Worm (Caenorhabditis elegans) whole organism, early embryonic: ENCODE measurements around the gene mltn-7.

Experiments
- ama-1 ChIP-seq: fragments of 150-350 bp; optimal IDR thresholded peaks from 2 replicates; lab custom pipeline; 2014
- ets-7 ChIP-seq: sonication (generic microtip); optimal IDR thresholded peaks from 2 replicates; lab custom pipeline; 2016; ENCODE audit warnings: missing genotype, missing genetic modification characterization, missing compliant biosample characterization
- flt-1 ChIP-seq: fragments of 200-800 bp; sonication (Bioruptor generic); IDR thresholded peaks from 2 replicates; pipeline ENCODE4 v1.3.6; 2022; ENCODE audit warnings: missing genetic modification characterization, missing compliant biosample characterization
- hmbx-1 ChIP-seq: sonication (generic microtip); optimal IDR thresholded peaks from 2 replicates; lab custom pipeline; 2016; ENCODE audit warnings: mild to moderate bottlenecking, missing genetic modification characterization, missing compliant biosample characterization
- scrt-1 ChIP-seq: fragments of 200-800 bp; sonication (Bioruptor generic); IDR thresholded peaks from 2 replicates; pipeline ENCODE4 v1.3.6; 2022; ENCODE audit warnings: missing genetic modification characterization, missing compliant biosample characterization
- tbx-11 ChIP-seq: fragments of 200-800 bp; sonication (Bioruptor generic); IDR thresholded peaks from 2 replicates; pipeline ENCODE4 v1.3.6; 2022; ENCODE audit warnings: missing genetic modification characterization, missing compliant biosample characterization
- tra-4 ChIP-seq: sonication (generic microtip); optimal IDR thresholded peaks from 2 replicates; lab custom pipeline; 2017; ENCODE audit warnings: missing genetic modification characterization, missing compliant biosample characterization

DNA sequence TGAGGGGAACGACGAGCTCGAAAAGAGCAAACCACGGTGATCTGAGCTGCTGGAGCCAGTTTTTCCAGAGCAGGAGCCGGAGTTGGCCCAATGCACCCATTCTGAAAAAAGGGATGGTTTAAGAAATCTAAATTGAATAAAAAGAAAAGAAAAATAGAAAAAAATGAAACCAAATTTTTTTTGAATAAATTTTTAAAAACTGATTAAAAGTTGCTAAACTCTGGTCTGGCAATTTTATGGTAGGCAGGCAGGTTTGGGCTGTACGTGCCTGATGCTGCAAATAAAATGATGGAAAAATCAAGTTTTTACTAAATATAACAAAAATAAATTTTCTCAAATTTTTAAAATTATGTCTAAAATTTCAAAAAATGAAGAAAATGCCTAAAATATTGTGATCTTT is 39.5 kb upstream of the mltn-7 start, which contains the start of gene abt-4:
- no peak for TF ChIP-seq ets-7 (tag; lab: Kevin White, UChicago)
- TF ChIP-seq ama-1 = no peak
- TF ChIP-seq hmbx-1 (tag; lab: Kevin White, UChicago) = no peak
- TF ChIP-seq tbx-11 = no peak
- no peak for TF ChIP-seq tra-4
- no peak for TF ChIP-seq scrt-1 (GFP tag; lab: Robert Waterston, UW)
- no peak for TF ChIP-seq flt-1 (GFP tag; lab: Robert Waterston, UW)
